Worm (Caenorhabditis elegans) whole organism, L4/young adult: Measurements from ENCODE around the gene Y42G9A.1.

Source experiments
- W03F9.2 ChIP-seq: fragments of 150-350 bp; optimal IDR thresholded peaks from 2 replicates; lab custom pipeline; 2014; ENCODE audit warnings: missing biosample characterization, missing genetic modification characterization
- him-1 ChIP-seq: sonication (generic microtip); optimal IDR thresholded peaks from 2 replicates; lab custom pipeline; 2016; ENCODE audit warnings: missing genotype, missing genetic modification reagents, missing genetic modification characterization, missing compliant biosample characterization

ce11 chrIII:6135211-6135610 lies 14.6 kb upstream of the Y42G9A.1 start:
- TF ChIP-seq him-1 (tag; lab: Kevin White, UChicago) (peak; percentile 30), W03F9.2 (tag; lab: Kevin White, UChicago) (no peak)
